Worm (Caenorhabditis elegans) whole organism, midembryonic: ENCODE data around the gene clc-21.

ENCODE experiments used
- T22C8.4 ChIP-seq: fragments of 200-800 bp; sonication (Bioruptor generic); IDR thresholded peaks from 2 replicates; pipeline ENCODE4 v1.3.6; 2022; ENCODE audit warnings: missing genetic modification characterization, missing compliant biosample characterization
- flt-1 ChIP-seq: fragments of 200-800 bp; sonication (Bioruptor generic); IDR thresholded peaks from 2 replicates; pipeline ENCODE4 v1.3.6; 2022; ENCODE audit warnings: missing genetic modification characterization, missing compliant biosample characterization
- klf-2 ChIP-seq: fragments of 200-800 bp; sonication (Bioruptor generic); conservative IDR thresholded peaks from 2 replicates; pipeline ENCODE4 v1.3.6; 2022; ENCODE audit warnings: missing genetic modification reagents, missing genetic modification characterization, missing compliant biosample characterization
- ref-1 ChIP-seq: fragments of 200-800 bp; sonication (Bioruptor generic); conservative IDR thresholded peaks from 2 replicates; pipeline ENCODE4 v1.3.6; 2022; ENCODE audit warnings: missing genetic modification reagents, missing genetic modification characterization, missing compliant biosample characterization
- tab-1 ChIP-seq: fragments of 200-800 bp; sonication (Bioruptor generic); IDR thresholded peaks from 2 replicates; pipeline ENCODE4 v1.3.6; 2022; ENCODE audit warnings: missing genetic modification characterization, missing compliant biosample characterization
- ztf-23 ChIP-seq: fragments of 200-800 bp; sonication (Bioruptor generic); IDR thresholded peaks from 2 replicates; pipeline ENCODE4 v1.3.6; 2022; ENCODE audit warnings: missing genetic modification reagents, missing genetic modification characterization, missing compliant biosample characterization
- ztf-29 ChIP-seq: fragments of 200-800 bp; sonication (Bioruptor generic); IDR thresholded peaks from 2 replicates; pipeline ENCODE4 v1.3.6; 2022; ENCODE audit warnings: missing genetic modification reagents, missing genetic modification characterization, missing compliant biosample characterization

- TF ChIP-seq klf-2 (no peak), ztf-29 (GFP tag; lab: Robert Waterston, UW) (no peak), T22C8.4 (GFP tag; lab: Robert Waterston, UW) (no peak), ztf-23 (GFP tag; lab: Robert Waterston, UW) (no peak), flt-1 (no peak), ref-1 (GFP tag; lab: Robert Waterston, UW) (no peak), tab-1 (GFP tag; lab: Robert Waterston, UW) (no peak)
Measured at ce11 chrV:17376639-17377038, 40.3 kb upstream of the clc-21 start, which contains the start of gene Y20C6A.1.
